Worm (Caenorhabditis elegans) whole organism, early embryonic: ENCODE measurements around the gene tig-2.

Experiments
- B0310.2 ChIP-seq: sonication (generic microtip); optimal IDR thresholded peaks from 2 replicates; lab custom pipeline; 2016; ENCODE audit warnings: mild to moderate bottlenecking, missing genetic modification characterization, missing compliant biosample characterization
- F13C5.2 ChIP-seq: sonication (generic microtip); optimal IDR thresholded peaks from 2 replicates; lab custom pipeline; 2017; ENCODE audit warnings: mild to moderate bottlenecking, missing genetic modification characterization, inconsistent platforms, missing compliant biosample characterization
- aly-1 ChIP-seq: sonication (generic microtip); optimal IDR thresholded peaks from 2 replicates; lab custom pipeline; 2016; ENCODE audit warnings: missing genetic modification characterization, missing compliant biosample characterization
- ama-1 ChIP-seq: fragments of 150-350 bp; optimal IDR thresholded peaks from 2 replicates; lab custom pipeline; 2014
- ceh-13 ChIP-seq: fragments of 200-800 bp; sonication (Bioruptor generic); optimal IDR thresholded peaks from 2 replicates; lab custom pipeline; 2018; ENCODE audit warnings: mild to moderate bottlenecking, missing genetic modification characterization, missing compliant biosample characterization
- ceh-36 ChIP-seq: sonication (generic microtip); optimal IDR thresholded peaks from 2 replicates; lab custom pipeline; 2016; ENCODE audit warnings: missing genetic modification characterization, inconsistent platforms, missing compliant biosample characterization
- ets-7 ChIP-seq: sonication (generic microtip); optimal IDR thresholded peaks from 2 replicates; lab custom pipeline; 2016; ENCODE audit warnings: missing genotype, missing genetic modification characterization, missing compliant biosample characterization
- flt-1 ChIP-seq: fragments of 200-800 bp; sonication (Bioruptor generic); IDR thresholded peaks from 2 replicates; pipeline ENCODE4 v1.3.6; 2022; ENCODE audit warnings: missing genetic modification characterization, missing compliant biosample characterization
- hmbx-1 ChIP-seq: sonication (generic microtip); optimal IDR thresholded peaks from 2 replicates; lab custom pipeline; 2016; ENCODE audit warnings: mild to moderate bottlenecking, missing genetic modification characterization, missing compliant biosample characterization
- hmg-4 ChIP-seq: fragments of 200-800 bp; sonication (Bioruptor generic); optimal IDR thresholded peaks from 2 replicates; lab custom pipeline; 2018; ENCODE audit warnings: mild to moderate bottlenecking, missing genetic modification characterization, missing compliant biosample characterization
- hnd-1 ChIP-seq: sonication (generic microtip); optimal IDR thresholded peaks from 2 replicates; lab custom pipeline; 2016; ENCODE audit warnings: missing genetic modification characterization, missing compliant biosample characterization
- pes-1 ChIP-seq: fragments of 200-800 bp; sonication (Bioruptor generic); IDR thresholded peaks from 2 replicates; pipeline ENCODE4 v1.3.6; 2022; ENCODE audit warnings: missing genetic modification reagents, missing genetic modification characterization, missing compliant biosample characterization
- scrt-1 ChIP-seq: fragments of 200-800 bp; sonication (Bioruptor generic); IDR thresholded peaks from 2 replicates; pipeline ENCODE4 v1.3.6; 2022; ENCODE audit warnings: missing genetic modification characterization, missing compliant biosample characterization
- sea-1 ChIP-seq: fragments of 200-800 bp; sonication (Bioruptor generic); conservative IDR thresholded peaks from 2 replicates; pipeline ENCODE4 v1.3.6; 2022; ENCODE audit warnings: missing genetic modification characterization, missing compliant biosample characterization
- tbx-11 ChIP-seq: fragments of 200-800 bp; sonication (Bioruptor generic); IDR thresholded peaks from 2 replicates; pipeline ENCODE4 v1.3.6; 2022; ENCODE audit warnings: missing genetic modification characterization, missing compliant biosample characterization
- tbx-37 ChIP-seq: fragments of 200-800 bp; sonication (Bioruptor generic); conservative IDR thresholded peaks from 2 replicates; pipeline ENCODE4 v1.3.6; 2022; ENCODE audit warnings: missing genetic modification reagents, missing genetic modification characterization, missing compliant biosample characterization
- tra-4 ChIP-seq: sonication (generic microtip); optimal IDR thresholded peaks from 2 replicates; lab custom pipeline; 2017; ENCODE audit warnings: missing genetic modification characterization, missing compliant biosample characterization

Gene tig-2

ce11 chrV:4720884-4721464 is 9.0 kb downstream of the tig-2 start:
- TF ChIP-seq hmbx-1 (tag; lab: Kevin White, UChicago) (no peak), scrt-1 (no peak), B0310.2 (no peak), ets-7 (tag; lab: Kevin White, UChicago) (no peak), sea-1 (GFP tag; lab: Robert Waterston, UW) (no peak), F13C5.2 (tag; lab: Kevin White, UChicago) (no peak), ama-1 (no peak), tbx-11 (GFP tag; lab: Robert Waterston, UW) (no peak), tbx-37 (GFP tag; lab: Robert Waterston, UW) (no peak), hmg-4 (no peak), flt-1 (no peak), tra-4 (no peak), ceh-36 (tag; lab: Kevin White, UChicago) (no peak), ceh-13 (GFP tag; lab: Kevin White, UChicago) (no peak), pes-1 (GFP tag; lab: Robert Waterston, UW) (no peak), aly-1 (tag; lab: Kevin White, UChicago) (no peak), hnd-1 (tag; lab: Kevin White, UChicago) (no peak)

- TF ChIP-seq tbx-11 (GFP tag; lab: Robert Waterston, UW) (no peak), B0310.2 (no peak), flt-1 (no peak), tra-4 (no peak), F13C5.2 (tag; lab: Kevin White, UChicago) (no peak), aly-1 (tag; lab: Kevin White, UChicago) (no peak), hmg-4 (no peak), sea-1 (GFP tag; lab: Robert Waterston, UW) (no peak)
Observed at ce11 chrV:4719965-4720364, 10.0 kb downstream of the tig-2 start, which contains the start of gene prx-6. Gene prx-6 (minus strand): TSS chrV:4720093.

ce11 chrV:4710464-4710863 is 19.5 kb downstream of the tig-2 start, which contains the start of gene oac-24:
Gene oac-24 (plus strand): TSS chrV:4710764.
- TF ChIP-seq ets-7 (tag; lab: Kevin White, UChicago), result no peak
- no peak for TF ChIP-seq ceh-36 (tag; lab: Kevin White, UChicago)
- TF ChIP-seq flt-1, result no peak
- TF ChIP-seq B0310.2, result no peak
- no peak for TF ChIP-seq hmbx-1 (tag; lab: Kevin White, UChicago)
- TF ChIP-seq sea-1 (GFP tag; lab: Robert Waterston, UW), result no peak
- TF ChIP-seq tra-4, result no peak
- TF ChIP-seq ama-1, result no peak

ce11 chrV:4707646-4708045 is 22.3 kb downstream of the tig-2 start:
- TF ChIP-seq sea-1 (GFP tag; lab: Robert Waterston, UW) (no peak), flt-1 (no peak), tra-4 (no peak), tbx-11 (GFP tag; lab: Robert Waterston, UW) (no peak), F13C5.2 (tag; lab: Kevin White, UChicago) (no peak), ets-7 (tag; lab: Kevin White, UChicago) (no peak), ama-1 (no peak), B0310.2 (no peak), hnd-1 (tag; lab: Kevin White, UChicago) (no peak), hmbx-1 (tag; lab: Kevin White, UChicago) (no peak), tbx-37 (GFP tag; lab: Robert Waterston, UW) (no peak), hmg-4 (no peak), ceh-13 (GFP tag; lab: Kevin White, UChicago) (no peak), ceh-36 (tag; lab: Kevin White, UChicago) (no peak), scrt-1 (no peak)

ce11 chrV:4700189-4700588 is 29.8 kb downstream of the tig-2 start, which contains the start of gene ZC266.1:
Gene ZC266.1 (minus strand): TSS chrV:4700289.
- no peak for TF ChIP-seq ceh-13 (GFP tag; lab: Kevin White, UChicago)
- no peak for TF ChIP-seq ceh-36 (tag; lab: Kevin White, UChicago)
- TF ChIP-seq scrt-1, result no peak
- TF ChIP-seq tbx-11 (GFP tag; lab: Robert Waterston, UW), result no peak
- TF ChIP-seq tra-4, result no peak
- no peak for TF ChIP-seq pes-1 (GFP tag; lab: Robert Waterston, UW)
- TF ChIP-seq ets-7 (tag; lab: Kevin White, UChicago), result no peak
- TF ChIP-seq F13C5.2 (tag; lab: Kevin White, UChicago), result no peak
- no peak for TF ChIP-seq B0310.2

- TF ChIP-seq ceh-13 (GFP tag; lab: Kevin White, UChicago), result no peak
Observed at ce11 chrV:4698675-4699074, 31.3 kb downstream of the tig-2 start.

- no peak for TF ChIP-seq ama-1
- TF ChIP-seq flt-1, result no peak
- no peak for TF ChIP-seq scrt-1
- TF ChIP-seq ets-7 (tag; lab: Kevin White, UChicago), result no peak
- no peak for TF ChIP-seq ceh-13 (GFP tag; lab: Kevin White, UChicago)
Observed at ce11 chrV:4694466-4695092, 35.4 kb downstream of the tig-2 start.

ce11 chrV:4693282-4693588 is 36.7 kb downstream of the tig-2 start:
- TF ChIP-seq pes-1 (GFP tag; lab: Robert Waterston, UW) (no peak), tbx-11 (GFP tag; lab: Robert Waterston, UW) (no peak), F13C5.2 (tag; lab: Kevin White, UChicago) (no peak), sea-1 (GFP tag; lab: Robert Waterston, UW) (no peak), hnd-1 (tag; lab: Kevin White, UChicago) (no peak), tbx-37 (GFP tag; lab: Robert Waterston, UW) (no peak), ceh-13 (GFP tag; lab: Kevin White, UChicago) (no peak), hmbx-1 (tag; lab: Kevin White, UChicago) (no peak), aly-1 (tag; lab: Kevin White, UChicago) (no peak)
